Worm (Caenorhabditis elegans): ENCODE results near the gene clec-28.

ce11 chrV:16888788-16889325 lies 23.4 kb downstream of the clec-28 start, which contains the start of the genes ifas-2 and fbxa-44:
- no peak for TF ChIP-seq him-1 (tag; optimal IDR thresholded peaks at IDR 0.05)
- no peak for TF ChIP-seq W03F9.2 (tag; optimal IDR thresholded peaks at IDR 0.05)

All from whole organism, L4/young adult.